Fruit fly (Drosophila melanogaster) whole organism, embryonic: ENCODE data around the gene CG15865.

ENCODE experiments used
- Aef1 ChIP-seq: fragments of 200-800 bp; sonication (Bioruptor generic); IDR thresholded peaks from 3 replicates; pipeline ENCODE4 v1.3.6; 2022; ENCODE audit warnings: missing biosample characterization, missing genetic modification characterization
- CG1024 ChIP-seq: fragments of 200-800 bp; sonication (Bioruptor generic); IDR thresholded peaks from 2 replicates; pipeline ENCODE4 v1.3.6; 2022; ENCODE audit warnings: missing biosample characterization, missing genetic modification characterization
- CG10543 ChIP-seq: fragments of 200-800 bp; sonication (Bioruptor generic); optimal IDR thresholded peaks from 3 replicates; lab custom pipeline; 2017; ENCODE audit warnings: missing biosample characterization, mild to moderate bottlenecking, missing genetic modification characterization, moderate library complexity
- CG11723 ChIP-seq: fragments of 200-800 bp; sonication (Bioruptor generic); optimal IDR thresholded peaks from 2 replicates; lab custom pipeline; 2017; ENCODE audit warnings: missing biosample characterization, mild to moderate bottlenecking, missing genetic modification characterization
- CG18619 ChIP-seq: fragments of 200-800 bp; sonication (Bioruptor generic); optimal IDR thresholded peaks from 3 replicates; lab custom pipeline; 2017; ENCODE audit warnings: missing biosample characterization, mild to moderate bottlenecking, missing genetic modification characterization
- CG2678 ChIP-seq: fragments of 200-800 bp; sonication (Bioruptor generic); optimal IDR thresholded peaks from 3 replicates; lab custom pipeline; 2019; ENCODE audit warnings: missing biosample characterization, mild to moderate bottlenecking, missing genetic modification characterization, moderate library complexity
- CG32767 ChIP-seq: fragments of 200-800 bp; sonication (Bioruptor generic); IDR thresholded peaks from 2 replicates; pipeline ENCODE4 v1.3.6; 2022; ENCODE audit warnings: missing biosample characterization, missing genetic modification characterization
- CG34376 ChIP-seq: fragments of 200-800 bp; sonication (Bioruptor generic); optimal IDR thresholded peaks from 2 replicates; lab custom pipeline; 2018; ENCODE audit warnings: missing biosample characterization, mild to moderate bottlenecking, missing genetic modification characterization
- CG3726 ChIP-seq: fragments of 200-800 bp; sonication (Bioruptor generic); IDR thresholded peaks from 3 replicates; pipeline ENCODE4, ENCODE4 v1.3.6; 2022; ENCODE audit warnings: missing biosample characterization, missing genetic modification characterization
- CG42726 ChIP-seq: fragments of 200-800 bp; sonication (Bioruptor generic); IDR thresholded peaks from 2 replicates; pipeline ENCODE4 v1.3.6; 2022; ENCODE audit warnings: missing biosample characterization, missing genetic modification characterization; ENCODE audit not compliant: partially characterized antibody
- CG5953 ChIP-seq: fragments of 200-800 bp; sonication (Bioruptor generic); IDR thresholded peaks from 2 replicates; pipeline ENCODE4 v1.3.6; 2022; ENCODE audit warnings: missing biosample characterization, missing genetic modification characterization
- CG6654 ChIP-seq: fragments of 200-800 bp; sonication (Bioruptor generic); optimal IDR thresholded peaks from 2 replicates; lab custom pipeline; 2017; ENCODE audit warnings: missing biosample characterization, mild to moderate bottlenecking, missing genetic modification characterization
- CG7928 ChIP-seq: fragments of 200-800 bp; sonication (Bioruptor generic); optimal IDR thresholded peaks from 2 replicates; lab custom pipeline; 2017; ENCODE audit warnings: missing biosample characterization, mild to moderate bottlenecking, missing genetic modification characterization
- D ChIP-seq, 2 experiments: fragments of 200-800 bp in 1 of 2; fragments of >200 bp in 1 of 2; sonication (Bioruptor generic) in 1 of 2; optimal IDR thresholded peaks; 2 replicates in 1 of 2; 3 replicates in 1 of 2; lab custom pipeline; 2017; ENCODE audit warnings: mild to moderate bottlenecking in 1 of 2, missing biosample characterization in 1 of 2, missing genetic modification characterization in 1 of 2, missing genetic modification reagents in 1 of 2
- D19A ChIP-seq: fragments of 200-800 bp; optimal IDR thresholded peaks from 3 replicates; lab custom pipeline; 2019; ENCODE audit warnings: missing biosample characterization, mild to moderate bottlenecking, missing genetic modification characterization, moderate library complexity
- D19B ChIP-seq: fragments of 200-800 bp; sonication (Bioruptor generic); optimal IDR thresholded peaks from 2 replicates; lab custom pipeline; 2017; ENCODE audit warnings: missing biosample characterization, mild to moderate bottlenecking, missing genetic modification characterization
- Elba2 ChIP-seq: fragments of 200-800 bp; sonication (Bioruptor generic); optimal IDR thresholded peaks from 3 replicates; lab custom pipeline; 2016; ENCODE audit warnings: missing biosample characterization, missing genetic modification characterization
- Hr51 ChIP-seq, 2 experiments: fragments of 200-800 bp; sonication (Bioruptor generic); optimal IDR thresholded peaks; 2 replicates in 1 of 2; 3 replicates in 1 of 2; lab custom pipeline; 2016 to 2018; ENCODE audit warnings: missing biosample characterization in 2 of 2, missing genetic modification characterization in 2 of 2, mild to moderate bottlenecking in 1 of 2, moderate library complexity in 1 of 2
- Kr ChIP-seq: fragments of 200-800 bp; sonication (Bioruptor generic); optimal IDR thresholded peaks from 2 replicates; lab custom pipeline; 2017; ENCODE audit warnings: missing biosample characterization, mild to moderate bottlenecking, missing genetic modification characterization
- Max ChIP-seq: fragments of 200-800 bp; sonication (Bioruptor generic); optimal IDR thresholded peaks from 2 replicates; lab custom pipeline; 2016; ENCODE audit warnings: missing biosample characterization, mild to moderate bottlenecking, missing genetic modification characterization
- NC2β ChIP-seq: fragments of 200-800 bp; sonication (Bioruptor generic); optimal IDR thresholded peaks from 2 replicates; lab custom pipeline; 2016; ENCODE audit warnings: missing biosample characterization, missing genetic modification characterization
- Pdp1 ChIP-seq, 2 experiments: fragments of 200-800 bp; sonication (Bioruptor generic); optimal IDR thresholded peaks; 3 replicates each; lab custom pipeline; 2016; ENCODE audit warnings: missing biosample characterization in 2 of 2, missing genetic modification characterization in 2 of 2, mild to moderate bottlenecking in 1 of 2, moderate library complexity in 1 of 2
- Ravus ChIP-seq: fragments of 200-800 bp; sonication (Bioruptor generic); IDR thresholded peaks from 2 replicates; pipeline ENCODE4 v1.3.6; 2022; ENCODE audit warnings: missing biosample characterization, missing genetic modification characterization
- Sin3A ChIP-seq: fragments of >200 bp; optimal IDR thresholded peaks from 2 replicates; lab custom pipeline; 2018
- Sox100B ChIP-seq: fragments of 200-800 bp; sonication (Bioruptor generic); optimal IDR thresholded peaks from 3 replicates; lab custom pipeline; 2018; ENCODE audit warnings: missing biosample characterization, mild to moderate bottlenecking, missing genetic modification characterization
- Sry-δ ChIP-seq: fragments of 200-800 bp; sonication (Bioruptor generic); optimal IDR thresholded peaks from 2 replicates; lab custom pipeline; 2016; ENCODE audit warnings: missing biosample characterization, missing genetic modification characterization
- Ssrp ChIP-seq: fragments of 200-800 bp; sonication (Bioruptor generic); optimal IDR thresholded peaks from 2 replicates; lab custom pipeline; 2018; ENCODE audit warnings: missing biosample characterization, mild to moderate bottlenecking, missing genetic modification characterization, moderate library complexity
- abd-A ChIP-seq: fragments of 200-800 bp; sonication (Bioruptor generic); optimal IDR thresholded peaks from 3 replicates; lab custom pipeline; 2019; ENCODE audit warnings: missing biosample characterization, mild to moderate bottlenecking, missing genetic modification characterization, moderate library complexity
- ase ChIP-seq: fragments of 200-800 bp; sonication (Bioruptor generic); IDR thresholded peaks from 3 replicates; pipeline ENCODE4 v1.3.6; 2022; ENCODE audit warnings: missing biosample characterization, missing genetic modification characterization
- bcd ChIP-seq: fragments of 200-800 bp; sonication (Bioruptor generic); optimal IDR thresholded peaks from 2 replicates; lab custom pipeline; 2017; ENCODE audit warnings: missing biosample characterization, mild to moderate bottlenecking, missing genetic modification characterization
- ci ChIP-seq: fragments of 200-800 bp; sonication (Bioruptor generic); IDR thresholded peaks from 3 replicates; pipeline ENCODE4 v1.3.6; 2022; ENCODE audit warnings: missing biosample characterization, missing genetic modification characterization
- disco-r ChIP-seq: fragments of 200-800 bp; sonication (Bioruptor generic); optimal IDR thresholded peaks from 2 replicates; lab custom pipeline; 2016; ENCODE audit warnings: missing biosample characterization, missing genetic modification characterization
- esg ChIP-seq: fragments of 200-800 bp; sonication (Bioruptor generic); conservative IDR thresholded peaks from 2 replicates; pipeline ENCODE4 v1.3.6; 2022; ENCODE audit warnings: missing biosample characterization, missing genetic modification characterization
- grau ChIP-seq: fragments of 200-800 bp; optimal IDR thresholded peaks from 3 replicates; lab custom pipeline; 2019; ENCODE audit warnings: missing biosample characterization, mild to moderate bottlenecking, missing genetic modification characterization, moderate library complexity
- h ChIP-seq: fragments of >200 bp; optimal IDR thresholded peaks from 2 replicates; lab custom pipeline; 2017
- her ChIP-seq: fragments of 200-800 bp; sonication (Bioruptor generic); optimal IDR thresholded peaks from 2 replicates; lab custom pipeline; 2016; ENCODE audit warnings: missing biosample characterization, missing genetic modification characterization
- ind ChIP-seq: fragments of 200-800 bp; sonication (Bioruptor generic); optimal IDR thresholded peaks from 3 replicates; lab custom pipeline; 2016; ENCODE audit warnings: missing biosample characterization, missing genetic modification characterization
- lmd ChIP-seq: fragments of 200-800 bp; sonication (Bioruptor generic); IDR thresholded peaks from 2 replicates; pipeline ENCODE4 v1.3.6; 2022; ENCODE audit warnings: missing biosample characterization, missing genetic modification characterization
- lov ChIP-seq, 2 experiments: fragments of 200-800 bp in 1 of 2; fragments of >200 bp in 1 of 2; sonication (Bioruptor generic) in 1 of 2; IDR thresholded peaks in 1 of 2; optimal IDR thresholded peaks in 1 of 2; 2 replicates in 1 of 2; 3 replicates in 1 of 2; pipeline versions ENCODE4 v1.3.6 to Lab custom; 2017 to 2022; ENCODE audit warnings: missing biosample characterization in 1 of 2, missing genetic modification characterization in 1 of 2
- luna ChIP-seq: fragments of 200-800 bp; sonication (Bioruptor generic); optimal IDR thresholded peaks from 2 replicates; lab custom pipeline; 2016; ENCODE audit warnings: missing biosample characterization, missing genetic modification characterization
- repo ChIP-seq: fragments of 200-800 bp; sonication (Bioruptor generic); optimal IDR thresholded peaks from 2 replicates; lab custom pipeline; 2016; ENCODE audit warnings: missing biosample characterization, missing genetic modification characterization
- salm ChIP-seq: fragments of 200-800 bp; sonication (Bioruptor generic); optimal IDR thresholded peaks from 2 replicates; lab custom pipeline; 2018; ENCODE audit warnings: missing biosample characterization, mild to moderate bottlenecking, missing genetic modification characterization
- sug ChIP-seq: fragments of 200-800 bp; optimal IDR thresholded peaks from 2 replicates; lab custom pipeline; 2019; ENCODE audit warnings: missing biosample characterization, mild to moderate bottlenecking, missing genetic modification characterization, moderate library complexity
- tll ChIP-seq, 2 experiments: fragments of 200-800 bp in 1 of 2; fragments of >200 bp in 1 of 2; sonication (Bioruptor generic) in 1 of 2; optimal IDR thresholded peaks; 2 replicates each; lab custom pipeline; 2017 to 2019; ENCODE audit warnings: missing biosample characterization in 2 of 2, missing genetic modification characterization in 2 of 2, mild to moderate bottlenecking in 1 of 2, moderate library complexity in 1 of 2
- vnd ChIP-seq: fragments of 200-800 bp; sonication (Bioruptor generic); IDR thresholded peaks from 3 replicates; pipeline ENCODE4 v1.3.6; 2022; ENCODE audit warnings: missing biosample characterization, missing genetic modification characterization; ENCODE audit not compliant: partially characterized antibody
- vvl ChIP-seq: fragments of 200-800 bp; sonication (Bioruptor generic); IDR thresholded peaks from 2 replicates; pipeline ENCODE4 v1.3.6; 2022; ENCODE audit warnings: missing biosample characterization, missing genetic modification characterization
- zen2 ChIP-seq: fragments of 200-800 bp; sonication (Bioruptor generic); IDR thresholded peaks from 3 replicates; pipeline ENCODE4 v1.3.6; 2022; ENCODE audit warnings: missing biosample characterization, missing genetic modification characterization; ENCODE audit not compliant: partially characterized antibody

CG15865 gene

dm6 chrX:16637594-16638485 is 26.4 kb downstream of the CG15865 start, which contains the start of gene RpS19a (continued):
- peak; percentile 64 for TF ChIP-seq Aef1 (GFP tag; lab: Robert Waterston, UW)
- TF ChIP-seq sug (tag; lab: Kevin White, UChicago), result peak; percentile 78
- peak; percentile 66 for TF ChIP-seq Kr (GFP tag; lab: Kevin White, UChicago)
- peak; percentile 82 for TF ChIP-seq bcd (GFP tag; lab: Kevin White, UChicago)
- peak; percentile 55 for TF ChIP-seq CG6654 (GFP tag; lab: Kevin White, UChicago)
- peak; percentile 42 for TF ChIP-seq Max (GFP tag; lab: Kevin White, UChicago)
- no peak for TF ChIP-seq abd-A (tag; lab: Kevin White, UChicago)
- TF ChIP-seq D19A (tag; lab: Kevin White, UChicago), result peak; percentile 48
- TF ChIP-seq CG34376 (GFP tag; lab: Kevin White, UChicago), result peak; percentile 96
- TF ChIP-seq esg (GFP tag; lab: Robert Waterston, UW), result no peak
- TF ChIP-seq Sin3A, result peak; percentile 49
- TF ChIP-seq ci (GFP tag; lab: Robert Waterston, UW), result peak; percentile 95
- TF ChIP-seq Sox100B (GFP tag; lab: Kevin White, UChicago), result peak; percentile 86
- no peak for TF ChIP-seq lov (optimal IDR thresholded peaks at IDR 0.05; lab: Kevin White, UChicago)
- TF ChIP-seq lov (GFP tag; IDR thresholded peaks at IDR 0.05; lab: Robert Waterston, UW), result peak; percentile 94
- no peak for TF ChIP-seq CG32767 (GFP tag; lab: Robert Waterston, UW)
- no peak for TF ChIP-seq D (optimal IDR thresholded peaks at IDR 0.05; lab: Kevin White, UChicago)
- TF ChIP-seq D (GFP tag; optimal IDR thresholded peaks at IDR 0.05; lab: Kevin White, UChicago), result peak; percentile 66
- TF ChIP-seq h (lab: Kevin White, UChicago), result no peak
- 0 out of 3 replicates have a peak, but pooled peaks have one; percentile 43 for TF ChIP-seq CG3726 (GFP tag; lab: Robert Waterston, UW)
- TF ChIP-seq zen2 (GFP tag; lab: Robert Waterston, UW), result no peak; the same call in 2 of the 3 replicates
- peak; percentile 38 for TF ChIP-seq luna
- TF ChIP-seq grau, result peak; percentile 57
- TF ChIP-seq CG18619, result peak; percentile 87
- TF ChIP-seq disco-r, result peak; percentile 56
- TF ChIP-seq NC2β (GFP tag; lab: Kevin White, UChicago), result peak; percentile 87
- TF ChIP-seq ind (GFP tag; lab: Kevin White, UChicago), result no peak
- peak; percentile 58 for TF ChIP-seq D19B
- TF ChIP-seq Elba2 (GFP tag; lab: Kevin White, UChicago), result no peak
- peak; percentile 30 for TF ChIP-seq repo (GFP tag; lab: Kevin White, UChicago)
- TF ChIP-seq CG2678, result peak; percentile 70
- TF ChIP-seq CG7928, result peak; percentile 26
- peak in 1 of 2 experiments; percentile 85 for TF ChIP-seq tll (GFP tag; optimal IDR thresholded peaks at IDR 0.05; lab: Kevin White, UChicago)
- peak; percentile 79 for TF ChIP-seq vvl
- TF ChIP-seq her, result peak; percentile 13
- peak; percentile 72 for TF ChIP-seq Sry-δ (GFP tag; lab: Kevin White, UChicago)
- TF ChIP-seq Ssrp (tag; lab: Kevin White, UChicago), result peak; percentile 21
- peak; percentile 7 to 34 for TF ChIP-seq Pdp1 (GFP tag; optimal IDR thresholded peaks at IDR 0.05; lab: Kevin White, UChicago)
- no peak for TF ChIP-seq Ravus (GFP tag; lab: Robert Waterston, UW)
- peak; percentile 91 for TF ChIP-seq CG10543 (GFP tag; lab: Kevin White, UChicago)
- TF ChIP-seq vnd (GFP tag; lab: Robert Waterston, UW), result 0 out of 3 replicates have a peak, but pooled peaks have one; percentile 54
- peak; percentile 75 for TF ChIP-seq CG5953 (GFP tag; lab: Robert Waterston, UW)
- TF ChIP-seq ase, result peak; percentile 73; the same call in 2 of the 3 replicates
- peak; percentile 68 for TF ChIP-seq CG11723 (GFP tag; lab: Kevin White, UChicago)
- peak; percentile 78 for TF ChIP-seq salm
- TF ChIP-seq CG42726 (GFP tag; lab: Robert Waterston, UW), result no peak
- TF ChIP-seq Hr51 (GFP tag; optimal IDR thresholded peaks at IDR 0.05; lab: Kevin White, UChicago), result peak; percentile 49 to 50
- TF ChIP-seq CG1024 (GFP tag; lab: Robert Waterston, UW), result peak; percentile 68
- peak; percentile 26 for TF ChIP-seq lmd (GFP tag; lab: Robert Waterston, UW)
